Worm (Caenorhabditis elegans): ENCODE data around the gene T01G5.7.

T01G5.7 gene

DNA sequence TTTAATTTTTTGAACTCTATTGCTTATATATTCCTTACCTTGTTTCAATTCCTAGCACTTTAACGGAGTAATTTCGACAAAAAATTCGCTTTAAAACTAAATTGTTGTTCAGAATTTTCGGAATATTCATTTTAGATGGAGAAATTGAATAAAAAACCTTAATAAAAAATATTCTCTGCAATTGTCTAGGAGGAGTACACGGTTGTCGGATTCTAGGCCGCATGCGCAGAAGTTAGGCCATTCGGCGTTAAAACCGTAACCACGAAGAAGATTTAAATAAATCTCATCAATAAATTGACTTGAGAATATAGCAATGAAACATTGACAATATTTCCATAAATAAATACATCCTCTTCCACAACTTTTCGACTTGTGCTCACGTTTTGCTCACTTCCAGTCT, 29.5 kb upstream of the T01G5.7 start, which contains the start of the genes C01G10.10 and C01G10.9 (continued):
- no peak for TF ChIP-seq lim-7 (GFP tag; IDR thresholded peaks at IDR 0.05)
- peak; percentile 31 for TF ChIP-seq spr-1 (tag; optimal IDR thresholded peaks at IDR 0.05)
- no peak for TF ChIP-seq F44E2.7 (GFP tag; IDR thresholded peaks at IDR 0.05)
- TF ChIP-seq skn-1 (tag; optimal IDR thresholded peaks at IDR 0.05), result no peak
- no peak for TF ChIP-seq jun-1 (tag; optimal IDR thresholded peaks at IDR 0.05)
- TF ChIP-seq R02D3.7 (tag; optimal IDR thresholded peaks at IDR 0.05), result no peak
- TF ChIP-seq madf-9 (GFP tag; conservative IDR thresholded peaks at IDR 0.05), result 0 out of 2 replicates have a peak, but pooled peaks have one; percentile 24
- no peak for TF ChIP-seq saeg-2 (GFP tag; IDR thresholded peaks at IDR 0.05)
- TF ChIP-seq aly-2 (tag; optimal IDR thresholded peaks at IDR 0.05), result no peak
- TF ChIP-seq zfp-3 (GFP tag; conservative IDR thresholded peaks at IDR 0.05), result no peak
- TF ChIP-seq Y75B8A.6 (GFP tag; IDR thresholded peaks at IDR 0.05), result no peak
- no peak for TF ChIP-seq egl-43 (GFP tag; IDR thresholded peaks at IDR 0.05)
- no peak for TF ChIP-seq ceh-32 (tag; optimal IDR thresholded peaks at IDR 0.05; ENCODE audit: poor library complexity)
- no peak for TF ChIP-seq nhr-237 (tag; optimal IDR thresholded peaks at IDR 0.05)
- no peak for TF ChIP-seq zfp-2 (tag; optimal IDR thresholded peaks at IDR 0.05)
- TF ChIP-seq Y105C5A.15 (GFP tag; IDR thresholded peaks at IDR 0.05), result no peak
- no peak for TF ChIP-seq F37D6.2 (tag; optimal IDR thresholded peaks at IDR 0.05)
- TF ChIP-seq Y5F2A.4 (GFP tag; optimal IDR thresholded peaks at IDR 0.05), result no peak
- no peak for TF ChIP-seq mxl-2 (GFP tag; conservative IDR thresholded peaks at IDR 0.05)
- TF ChIP-seq nhr-25 (tag; optimal IDR thresholded peaks at IDR 0.05; ENCODE audit: borderline replicate concordance, insufficient read depth), result no peak
- no peak for TF ChIP-seq ceh-44 (GFP tag; IDR thresholded peaks at IDR 0.05)
- TF ChIP-seq lin-38 (GFP tag; IDR thresholded peaks at IDR 0.05), result peak; percentile 74
- no peak for TF ChIP-seq mdl-1 (tag; optimal IDR thresholded peaks at IDR 0.05)
- no peak for TF ChIP-seq daf-19 (GFP tag; conservative IDR thresholded peaks at IDR 0.05)
- TF ChIP-seq dmd-6 (GFP tag; IDR thresholded peaks at IDR 0.05), result peak; percentile 64
- peak; percentile 63 for TF ChIP-seq dpl-1 (GFP tag; optimal IDR thresholded peaks at IDR 0.05)
- no peak for TF ChIP-seq arid-1 (GFP tag; conservative IDR thresholded peaks at IDR 0.05)
- no peak for TF ChIP-seq zip-11 (GFP tag; IDR thresholded peaks at IDR 0.05)
- TF ChIP-seq nhr-102 (tag; optimal IDR thresholded peaks at IDR 0.05), result peak; percentile 8
- TF ChIP-seq nhr-76 (tag; optimal IDR thresholded peaks at IDR 0.05), result no peak
- no peak for TF ChIP-seq lin-15B (tag; optimal IDR thresholded peaks at IDR 0.05)
- TF ChIP-seq hif-1 (tag; optimal IDR thresholded peaks at IDR 0.05), result peak in 1 of 2 experiments; percentile 80
- no peak for TF ChIP-seq nhr-77 (tag; optimal IDR thresholded peaks at IDR 0.05)
- peak; percentile 33 for TF ChIP-seq T20F7.1 (GFP tag; optimal IDR thresholded peaks at IDR 0.05)
- TF ChIP-seq rbr-2 (tag; optimal IDR thresholded peaks at IDR 0.05), result peak; percentile 36
- no peak for TF ChIP-seq attf-4 (tag; optimal IDR thresholded peaks at IDR 0.05)
- no peak for TF ChIP-seq nhr-41 (GFP tag; IDR thresholded peaks at IDR 0.05)
- TF ChIP-seq duxl-1 (tag; optimal IDR thresholded peaks at IDR 0.05; ENCODE audit: poor library complexity), result peak; percentile 71
- TF ChIP-seq nhr-11 (tag; optimal IDR thresholded peaks at IDR 0.05), result no peak
- TF ChIP-seq sdz-12 (GFP tag; optimal IDR thresholded peaks at IDR 0.05), result no peak
- no peak for TF ChIP-seq lir-3 (tag; optimal IDR thresholded peaks at IDR 0.05)
- TF ChIP-seq zip-2 (tag; optimal IDR thresholded peaks at IDR 0.05), result no peak
- TF ChIP-seq ceh-20 (GFP tag; IDR thresholded peaks at IDR 0.05), result no peak
- TF ChIP-seq nhr-42 (GFP tag; IDR thresholded peaks at IDR 0.05), result no peak
- no peak for TF ChIP-seq snpc-4 (tag; optimal IDR thresholded peaks at IDR 0.05)
- peak; percentile 98 for TF ChIP-seq mes-2 (tag; optimal IDR thresholded peaks at IDR 0.05; ENCODE audit: poor library complexity, severe bottlenecking)
- TF ChIP-seq ama-1 (optimal IDR thresholded peaks at IDR 0.05), result no peak
- no peak for TF ChIP-seq ztf-7 (tag; optimal IDR thresholded peaks at IDR 0.05)
- peak; percentile 39 for TF ChIP-seq dve-1 (tag; optimal IDR thresholded peaks at IDR 0.05; ENCODE audit: insufficient read depth)
- peak; percentile 31 for TF ChIP-seq aha-1 (tag)
- TF ChIP-seq hmg-1.1 (GFP tag; IDR thresholded peaks at IDR 0.05), result no peak
- peak; percentile 1 for TF ChIP-seq F49E8.2 (tag; optimal IDR thresholded peaks at IDR 0.05; ENCODE audit: borderline replicate concordance)
